Fruit fly (Drosophila melanogaster): ENCODE measurements around the gene CG8219.
A peak's percentile ranks its signal among the peaks of the same experiment; 100 is the strongest.

CG8219 gene

dm6 chr3L:6215976-6216786 is 15.9 kb downstream of the CG8219 start (continued):
- peak; percentile 54 for TF ChIP-seq CG8359 (GFP tag; optimal IDR thresholded peaks at IDR 0.05; ENCODE audit: borderline replicate concordance)
- 0 out of 3 replicates have a peak, but pooled peaks have one; percentile 55 for TF ChIP-seq ci (GFP tag; IDR thresholded peaks at IDR 0.05)
- peak; percentile 18 for TF ChIP-seq CG2202 (tag; optimal IDR thresholded peaks at IDR 0.05)
- TF ChIP-seq pros (GFP tag; optimal IDR thresholded peaks at IDR 0.05) = peak; percentile 58
- no peak for TF ChIP-seq CG8290 (GFP tag; optimal IDR thresholded peaks at IDR 0.05)
- TF ChIP-seq CG8290 (tag; optimal IDR thresholded peaks at IDR 0.05) = peak in 1 of 2 experiments; percentile 4
- TF ChIP-seq pfk (GFP tag; optimal IDR thresholded peaks at IDR 0.05) = peak; percentile 67
- peak; percentile 61 for TF ChIP-seq Kr (GFP tag; optimal IDR thresholded peaks at IDR 0.05)
- TF ChIP-seq Trl (optimal IDR thresholded peaks at IDR 0.05) = no peak
- TF ChIP-seq Trl (GFP tag; optimal IDR thresholded peaks at IDR 0.05) = peak; percentile 16
- TF ChIP-seq zen (tag; optimal IDR thresholded peaks at IDR 0.05) = peak; percentile 58
- peak; percentile 57 for TF ChIP-seq Xrp1 (GFP tag; IDR thresholded peaks at IDR 0.05)
- TF ChIP-seq schlank (tag; optimal IDR thresholded peaks at IDR 0.05) = peak; percentile 28
- TF ChIP-seq salm (tag; optimal IDR thresholded peaks at IDR 0.05) = peak; percentile 49
- TF ChIP-seq Myb (GFP tag; optimal IDR thresholded peaks at IDR 0.05) = no peak
- peak; percentile 58 for TF ChIP-seq CG9727 (GFP tag; optimal IDR thresholded peaks at IDR 0.05)
- TF ChIP-seq Nf-YB (GFP tag; optimal IDR thresholded peaks at IDR 0.05) = peak; percentile 24
- peak; percentile 90 for TF ChIP-seq kni (GFP tag; optimal IDR thresholded peaks at IDR 0.05)
- TF ChIP-seq HLHmδ (GFP tag; optimal IDR thresholded peaks at IDR 0.05) = peak; percentile 22
- peak; percentile 47 for TF ChIP-seq CG33557 (GFP tag; optimal IDR thresholded peaks at IDR 0.05)
- 0 out of 2 replicates have a peak, but pooled peaks have one; percentile 24 for TF ChIP-seq Awh (GFP tag; IDR thresholded peaks at IDR 0.05)
- TF ChIP-seq Abd-B (GFP tag; optimal IDR thresholded peaks at IDR 0.05) = no peak
- TF ChIP-seq HmgZ (tag; optimal IDR thresholded peaks at IDR 0.05) = peak; percentile 16
- TF ChIP-seq HmgD (GFP tag; optimal IDR thresholded peaks at IDR 0.05) = no peak
- peak; percentile 70 for TF ChIP-seq MTF-1 (GFP tag; optimal IDR thresholded peaks at IDR 0.05; ENCODE audit: borderline replicate concordance)
- peak; percentile 10 for TF ChIP-seq CG9817 (tag; optimal IDR thresholded peaks at IDR 0.05)
- TF ChIP-seq bowl (GFP tag; IDR thresholded peaks at IDR 0.05) = no peak
- TF ChIP-seq dm (GFP tag; optimal IDR thresholded peaks at IDR 0.05) = peak; percentile 0
- TF ChIP-seq TFAM (GFP tag; optimal IDR thresholded peaks at IDR 0.05) = peak; percentile 16
- TF ChIP-seq CG10274 (GFP tag; optimal IDR thresholded peaks at IDR 0.05) = peak; percentile 13
- no peak for TF ChIP-seq mld (GFP tag; IDR thresholded peaks at IDR 0.05; ENCODE audit: partially characterized antibody)
- TF ChIP-seq otp (GFP tag; IDR thresholded peaks at IDR 0.05) = 0 out of 3 replicates have a peak, but pooled peaks have one; percentile 31
- TF ChIP-seq CG31365 (tag; optimal IDR thresholded peaks at IDR 0.05) = peak; percentile 67
- TF ChIP-seq Hey (tag; optimal IDR thresholded peaks at IDR 0.05) = peak; percentile 33
- no peak for TF ChIP-seq Dip2 (GFP tag; IDR thresholded peaks at IDR 0.05)
- TF ChIP-seq CG31388 (GFP tag; optimal IDR thresholded peaks at IDR 0.05) = no peak
- peak; percentile 25 for TF ChIP-seq CG12104 (GFP tag; optimal IDR thresholded peaks at IDR 0.05)
- peak; percentile 65 for TF ChIP-seq CG8924 (tag; optimal IDR thresholded peaks at IDR 0.05)
- TF ChIP-seq CG2199 (GFP tag; IDR thresholded peaks at IDR 0.05) = peak; percentile 49; the same call in 1 of the 3 replicates
- peak; percentile 85 for TF ChIP-seq Med (GFP tag)
- peak; percentile 47 for TF ChIP-seq bigmax (GFP tag; optimal IDR thresholded peaks at IDR 0.05)
- peak; percentile 17 for TF ChIP-seq fd96Cb (tag; optimal IDR thresholded peaks at IDR 0.05)
- TF ChIP-seq trh (GFP tag; optimal IDR thresholded peaks at IDR 0.05) = no peak
- peak; percentile 23 for TF ChIP-seq Max (GFP tag; optimal IDR thresholded peaks at IDR 0.05)
- TF ChIP-seq Fer3 (tag; optimal IDR thresholded peaks at IDR 0.05) = peak; percentile 49
- TF ChIP-seq trem (tag; optimal IDR thresholded peaks at IDR 0.05) = peak; percentile 28
- 0 out of 3 replicates have a peak, but pooled peaks have one; percentile 20 for TF ChIP-seq ken (GFP tag; IDR thresholded peaks at IDR 0.05)
- no peak for TF ChIP-seq danr (GFP tag; IDR thresholded peaks at IDR 0.05)
- peak; percentile 65 for TF ChIP-seq CG12299 (tag; optimal IDR thresholded peaks at IDR 0.05)
